Worm (Caenorhabditis elegans): Measurements from ENCODE around the gene C02F5.2.

DNA sequence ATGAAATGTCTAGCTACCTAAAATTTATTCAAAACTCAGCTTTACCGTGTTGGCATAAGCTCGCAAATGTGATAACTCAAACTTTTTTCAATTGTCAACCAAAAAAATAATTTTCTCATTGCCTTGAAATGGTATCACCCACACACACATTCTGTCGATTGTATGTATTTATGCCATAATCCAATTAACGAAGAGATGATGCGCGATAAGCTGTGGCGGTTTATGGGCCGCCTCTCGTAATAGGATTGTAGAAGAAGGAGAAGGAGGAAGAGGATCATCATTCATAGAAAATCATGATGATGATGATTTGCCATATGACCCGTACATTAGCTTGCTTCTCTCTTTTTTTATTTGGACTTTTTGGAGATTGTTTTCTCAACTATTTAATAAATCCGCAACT lies 39.8 kb downstream of the C02F5.2 start:
- TF ChIP-seq W03F9.2 (tag; optimal IDR thresholded peaks at IDR 0.05) (no peak), dao-5 (tag; optimal IDR thresholded peaks at IDR 0.05) (no peak)
